Fruit fly (Drosophila melanogaster) whole organism, embryonic: ENCODE measurements around the gene Pka-C3.

Source experiments
- Asciz ChIP-seq: fragments of 200-800 bp; sonication (Bioruptor generic); optimal IDR thresholded peaks from 2 replicates; lab custom pipeline; 2017; ENCODE audit warnings: missing biosample characterization, mild to moderate bottlenecking, missing genetic modification characterization, missing genetic modification reagents
- CG10959 ChIP-seq: fragments of 200-800 bp; sonication (Bioruptor generic); IDR thresholded peaks from 2 replicates; pipeline ENCODE4 v1.3.6; 2022; ENCODE audit warnings: missing biosample characterization, missing genetic modification characterization
- CG11504 ChIP-seq: fragments of 200-800 bp; sonication (Bioruptor generic); optimal IDR thresholded peaks from 3 replicates; lab custom pipeline; 2019; ENCODE audit warnings: missing biosample characterization, mild to moderate bottlenecking, missing genetic modification characterization, moderate library complexity
- CG12659 ChIP-seq: fragments of 200-800 bp; sonication (Bioruptor generic); optimal IDR thresholded peaks from 3 replicates; lab custom pipeline; 2017; ENCODE audit warnings: mild to moderate bottlenecking, missing biosample characterization, missing genetic modification reagents, missing genetic modification characterization
- CG17568 ChIP-seq: fragments of 200-800 bp; sonication (Bioruptor generic); optimal IDR thresholded peaks from 2 replicates; lab custom pipeline; 2018; ENCODE audit warnings: missing biosample characterization, mild to moderate bottlenecking, missing genetic modification characterization, moderate library complexity
- CG17612 ChIP-seq: fragments of 200-800 bp; sonication (Bioruptor generic); IDR thresholded peaks from 2 replicates; pipeline ENCODE4 v1.3.6; 2022; ENCODE audit warnings: missing biosample characterization, missing genetic modification characterization
- CG17829 ChIP-seq: fragments of 200-800 bp; optimal IDR thresholded peaks from 2 replicates; lab custom pipeline; 2019; ENCODE audit warnings: missing biosample characterization, mild to moderate bottlenecking, missing genetic modification characterization, moderate library complexity
- CG18476 ChIP-seq: fragments of 200-800 bp; sonication (Bioruptor generic); optimal IDR thresholded peaks from 2 replicates; lab custom pipeline; 2016; ENCODE audit warnings: missing biosample characterization, mild to moderate bottlenecking, missing genetic modification characterization
- CG2116 ChIP-seq: fragments of 200-800 bp; sonication (Bioruptor generic); optimal IDR thresholded peaks from 3 replicates; lab custom pipeline; 2018; ENCODE audit warnings: missing biosample characterization, mild to moderate bottlenecking, missing genetic modification characterization
- CG3995 ChIP-seq: fragments of 200-800 bp; sonication (Bioruptor generic); optimal IDR thresholded peaks from 3 replicates; lab custom pipeline; 2016; ENCODE audit warnings: missing biosample characterization, missing genetic modification characterization
- CG6813 ChIP-seq: fragments of 200-800 bp; sonication (Bioruptor generic); optimal IDR thresholded peaks from 2 replicates; lab custom pipeline; 2017; ENCODE audit warnings: missing biosample characterization, missing genetic modification characterization, mild to moderate bottlenecking, moderate library complexity, missing genetic modification reagents
- CG7786 ChIP-seq: fragments of 200-800 bp; sonication (Bioruptor generic); optimal IDR thresholded peaks from 2 replicates; lab custom pipeline; 2016; ENCODE audit warnings: missing biosample characterization, missing genetic modification characterization
- CG8281 ChIP-seq: fragments of 200-800 bp; sonication (Bioruptor generic); optimal IDR thresholded peaks from 2 replicates; lab custom pipeline; 2018; ENCODE audit warnings: missing biosample characterization, mild to moderate bottlenecking, missing genetic modification characterization, moderate library complexity
- CG8388 ChIP-seq: fragments of 200-800 bp; sonication (Bioruptor generic); optimal IDR thresholded peaks from 2 replicates; lab custom pipeline; 2019; ENCODE audit warnings: missing biosample characterization, mild to moderate bottlenecking, missing genetic modification characterization, moderate library complexity
- CG8944 ChIP-seq: fragments of 200-800 bp; sonication (Bioruptor generic); optimal IDR thresholded peaks from 3 replicates; lab custom pipeline; 2016; ENCODE audit warnings: missing biosample characterization, missing genetic modification characterization
- CG9609 ChIP-seq: fragments of 200-800 bp; sonication (Bioruptor generic); optimal IDR thresholded peaks from 3 replicates; lab custom pipeline; 2016; ENCODE audit warnings: missing biosample characterization, missing genetic modification characterization
- CG9727 ChIP-seq: fragments of 200-800 bp; sonication (Bioruptor generic); optimal IDR thresholded peaks from 3 replicates; lab custom pipeline; 2017; ENCODE audit warnings: missing biosample characterization, mild to moderate bottlenecking, missing genetic modification characterization
- CoRest ChIP-seq: fragments of 200-800 bp; sonication (Bioruptor generic); optimal IDR thresholded peaks from 3 replicates; lab custom pipeline; 2018; ENCODE audit warnings: missing biosample characterization, mild to moderate bottlenecking, missing genetic modification characterization, moderate library complexity
- Dad ChIP-seq: fragments of 200-800 bp; sonication (Bioruptor generic); optimal IDR thresholded peaks from 3 replicates; lab custom pipeline; 2016; ENCODE audit warnings: missing biosample characterization, missing genetic modification characterization
- Med ChIP-seq: fragments of 200-800 bp; sonication (Bioruptor generic); peaks from one replicate; lab custom pipeline; 2016; ENCODE audit warnings: missing biosample characterization, missing genetic modification characterization, mild to moderate bottlenecking, inconsistent platforms, moderate library complexity
- NC2β ChIP-seq: fragments of 200-800 bp; sonication (Bioruptor generic); optimal IDR thresholded peaks from 2 replicates; lab custom pipeline; 2016; ENCODE audit warnings: missing biosample characterization, missing genetic modification characterization
- Neu2 ChIP-seq: fragments of 200-800 bp; sonication (Bioruptor generic); optimal IDR thresholded peaks from 3 replicates; lab custom pipeline; 2016; ENCODE audit warnings: missing biosample characterization, missing genetic modification characterization, borderline replicate concordance
- Rfx ChIP-seq: fragments of 200-800 bp; sonication (Bioruptor generic); IDR thresholded peaks from 2 replicates; pipeline ENCODE4 v1.3.6; 2022; ENCODE audit warnings: missing biosample characterization, missing genetic modification characterization
- Scr ChIP-seq: fragments of 200-800 bp; sonication (Bioruptor generic); IDR thresholded peaks from 2 replicates; pipeline ENCODE4 v1.3.6; 2022; ENCODE audit warnings: missing biosample characterization, missing genetic modification characterization; ENCODE audit not compliant: partially characterized antibody
- Side ChIP-seq: fragments of 200-800 bp; sonication (Bioruptor generic); optimal IDR thresholded peaks from 2 replicates; lab custom pipeline; 2016; ENCODE audit warnings: missing biosample characterization, missing genetic modification characterization
- Sry-δ ChIP-seq: fragments of 200-800 bp; sonication (Bioruptor generic); optimal IDR thresholded peaks from 2 replicates; lab custom pipeline; 2016; ENCODE audit warnings: missing biosample characterization, missing genetic modification characterization
- TFAM ChIP-seq: fragments of 200-800 bp; sonication (Bioruptor generic); optimal IDR thresholded peaks from 2 replicates; lab custom pipeline; 2017; ENCODE audit warnings: missing biosample characterization, missing genetic modification characterization, inconsistent platforms
- Vsx1 ChIP-seq: fragments of 200-800 bp; sonication (Bioruptor generic); optimal IDR thresholded peaks from 2 replicates; lab custom pipeline; 2017; ENCODE audit warnings: missing biosample characterization, mild to moderate bottlenecking, missing genetic modification characterization, missing genetic modification reagents
- YL-1 ChIP-seq: fragments of 200-800 bp; sonication (Bioruptor generic); optimal IDR thresholded peaks from 3 replicates; lab custom pipeline; 2017; ENCODE audit warnings: missing biosample characterization, mild to moderate bottlenecking, missing genetic modification characterization
- al ChIP-seq: fragments of 200-800 bp; sonication (Bioruptor generic); IDR thresholded peaks from 2 replicates; pipeline ENCODE4 v1.3.6; 2022; ENCODE audit warnings: missing biosample characterization, missing genetic modification characterization
- bcd ChIP-seq: fragments of 200-800 bp; sonication (Bioruptor generic); optimal IDR thresholded peaks from 2 replicates; lab custom pipeline; 2017; ENCODE audit warnings: missing biosample characterization, mild to moderate bottlenecking, missing genetic modification characterization
- bigmax ChIP-seq: fragments of 200-800 bp; sonication (Bioruptor generic); optimal IDR thresholded peaks from 2 replicates; lab custom pipeline; 2018; ENCODE audit warnings: missing biosample characterization, mild to moderate bottlenecking, missing genetic modification characterization
- disco-r ChIP-seq: fragments of 200-800 bp; sonication (Bioruptor generic); optimal IDR thresholded peaks from 2 replicates; lab custom pipeline; 2016; ENCODE audit warnings: missing biosample characterization, missing genetic modification characterization
- eyg ChIP-seq: fragments of 200-800 bp; sonication (Bioruptor generic); optimal IDR thresholded peaks from 3 replicates; lab custom pipeline; 2016; ENCODE audit warnings: missing biosample characterization, missing genetic modification characterization
- fd102C ChIP-seq: fragments of 200-800 bp; sonication (Bioruptor generic); optimal IDR thresholded peaks from 2 replicates; lab custom pipeline; 2018; ENCODE audit warnings: missing biosample characterization, mild to moderate bottlenecking, missing genetic modification characterization, moderate library complexity
- gcm2 ChIP-seq: fragments of 200-800 bp; sonication (Bioruptor generic); optimal IDR thresholded peaks from 2 replicates; lab custom pipeline; 2016; ENCODE audit warnings: missing biosample characterization, missing genetic modification characterization
- gsb ChIP-seq: fragments of 200-800 bp; sonication (Bioruptor generic); IDR thresholded peaks from 2 replicates; pipeline ENCODE4 v1.3.6; 2022; ENCODE audit warnings: missing biosample characterization, missing genetic modification characterization
- hbn ChIP-seq: fragments of 200-800 bp; sonication (Bioruptor generic); IDR thresholded peaks from 2 replicates; pipeline ENCODE4 v1.3.6; 2022; ENCODE audit warnings: missing biosample characterization, missing genetic modification characterization; ENCODE audit not compliant: partially characterized antibody
- kay ChIP-seq: fragments of 200-800 bp; sonication (Bioruptor generic); optimal IDR thresholded peaks from 2 replicates; lab custom pipeline; 2016; ENCODE audit warnings: missing biosample characterization, missing genetic modification characterization
- oc ChIP-seq: fragments of 200-800 bp; sonication (Bioruptor generic); optimal IDR thresholded peaks from 2 replicates; lab custom pipeline; 2018; ENCODE audit warnings: missing biosample characterization, mild to moderate bottlenecking, missing genetic modification characterization, moderate library complexity
- odd ChIP-seq: fragments of 200-800 bp; sonication (Bioruptor generic); optimal IDR thresholded peaks from 2 replicates; lab custom pipeline; 2017; ENCODE audit warnings: missing biosample characterization, mild to moderate bottlenecking, missing genetic modification characterization
- p53 ChIP-seq: fragments of 200-800 bp; sonication (Bioruptor generic); optimal IDR thresholded peaks from 2 replicates; lab custom pipeline; 2016; ENCODE audit warnings: missing biosample characterization, missing genetic modification characterization
- pfk ChIP-seq: fragments of 200-800 bp; sonication (Bioruptor generic); optimal IDR thresholded peaks from 2 replicates; lab custom pipeline; 2018; ENCODE audit warnings: missing biosample characterization, mild to moderate bottlenecking, missing genetic modification characterization, moderate library complexity
- pho ChIP-seq: fragments of 200-800 bp; sonication (Bioruptor generic); optimal IDR thresholded peaks from 2 replicates; lab custom pipeline; 2016; ENCODE audit warnings: missing biosample characterization, missing genetic modification characterization
- ro ChIP-seq: fragments of 200-800 bp; sonication (Bioruptor generic); IDR thresholded peaks from 2 replicates; pipeline ENCODE4 v1.3.6; 2022; ENCODE audit warnings: missing biosample characterization, missing genetic modification characterization
- sc ChIP-seq, 3 experiments: fragments of >200 bp in 2 of 3; fragments of 200-800 bp in 1 of 3; sonication (Bioruptor generic) in 1 of 3; optimal IDR thresholded peaks; 2 replicates in 2 of 3; 3 replicates in 1 of 3; lab custom pipeline; 2017; ENCODE audit warnings: mild to moderate bottlenecking in 1 of 3, missing biosample characterization in 1 of 3, missing genetic modification characterization in 1 of 3, missing genetic modification reagents in 1 of 3
- slbo ChIP-seq: fragments of 200-800 bp; sonication (Bioruptor generic); IDR thresholded peaks from 2 replicates; pipeline ENCODE4 v1.3.6; 2022; ENCODE audit warnings: missing biosample characterization, missing genetic modification characterization
- tio ChIP-seq: fragments of 200-800 bp; sonication (Bioruptor generic); optimal IDR thresholded peaks from 2 replicates; lab custom pipeline; 2017; ENCODE audit warnings: missing biosample characterization, missing genetic modification characterization, inconsistent platforms
- trem ChIP-seq: fragments of 200-800 bp; optimal IDR thresholded peaks from 3 replicates; lab custom pipeline; 2019; ENCODE audit warnings: missing biosample characterization, mild to moderate bottlenecking, missing genetic modification characterization, moderate library complexity
- vvl ChIP-seq: fragments of 200-800 bp; sonication (Bioruptor generic); IDR thresholded peaks from 2 replicates; pipeline ENCODE4 v1.3.6; 2022; ENCODE audit warnings: missing biosample characterization, missing genetic modification characterization

The Pka-C3 gene

dm6 chr3L:15921043-15921621 is 33.5 kb downstream of the Pka-C3 start (continued):
- TF ChIP-seq CG17568 (GFP tag; lab: Kevin White, UChicago) = no peak
- TF ChIP-seq CG3995 = no peak
- TF ChIP-seq CG17829 (tag; lab: Kevin White, UChicago) = no peak
- TF ChIP-seq Med (GFP tag; lab: Kevin White, UChicago) = no peak
- peak; percentile 46 for TF ChIP-seq CG8388 (GFP tag; lab: Kevin White, UChicago)
- 0 out of 2 replicates have a peak, but pooled peaks have one; percentile 25 for TF ChIP-seq Rfx (GFP tag; lab: Robert Waterston, UW)
- no peak for TF ChIP-seq Vsx1 (GFP tag; lab: Kevin White, UChicago)
- no peak for TF ChIP-seq ro (GFP tag; lab: Robert Waterston, UW)
- TF ChIP-seq gcm2 (GFP tag; lab: Kevin White, UChicago) = no peak
- no peak for TF ChIP-seq sc (optimal IDR thresholded peaks at IDR 0.05; lab: Kevin White, UChicago)
- no peak for TF ChIP-seq sc (GFP tag; optimal IDR thresholded peaks at IDR 0.05; lab: Kevin White, UChicago)
- TF ChIP-seq CG12659 (GFP tag; lab: Kevin White, UChicago) = peak; percentile 63
- peak; percentile 2 for TF ChIP-seq CG18476 (GFP tag; lab: Kevin White, UChicago)
- TF ChIP-seq al = no peak
- no peak for TF ChIP-seq CG17612 (GFP tag; lab: Robert Waterston, UW)
- TF ChIP-seq CG2116 (GFP tag; lab: Kevin White, UChicago) = peak; percentile 30
- no peak for TF ChIP-seq NC2β (GFP tag; lab: Kevin White, UChicago)
- TF ChIP-seq Scr = no peak
- TF ChIP-seq disco-r (GFP tag; lab: Kevin White, UChicago) = no peak
- peak; percentile 71 for TF ChIP-seq CG9727 (GFP tag; lab: Kevin White, UChicago)
- no peak for TF ChIP-seq vvl (GFP tag; lab: Robert Waterston, UW)
- TF ChIP-seq CG8944 = no peak
- no peak for TF ChIP-seq oc
- peak; percentile 54 for TF ChIP-seq slbo (GFP tag; lab: Robert Waterston, UW)
- TF ChIP-seq CG6813 (GFP tag; lab: Kevin White, UChicago) = peak; percentile 45
- TF ChIP-seq odd = peak; percentile 2
- TF ChIP-seq trem (tag; lab: Kevin White, UChicago) = no peak
- no peak for TF ChIP-seq TFAM (GFP tag; lab: Kevin White, UChicago)
- peak; percentile 32 for TF ChIP-seq pho (GFP tag; lab: Kevin White, UChicago)
- peak; percentile 8 for TF ChIP-seq CG7786
- TF ChIP-seq Dad (GFP tag; lab: Kevin White, UChicago) = no peak
- TF ChIP-seq YL-1 (GFP tag; lab: Kevin White, UChicago) = no peak
- no peak for TF ChIP-seq bigmax (GFP tag; lab: Kevin White, UChicago)
- no peak for TF ChIP-seq kay (GFP tag; lab: Kevin White, UChicago)
- no peak for TF ChIP-seq p53 (GFP tag; lab: Kevin White, UChicago)
- TF ChIP-seq CG9609 (GFP tag; lab: Kevin White, UChicago) = no peak
- peak; percentile 42 for TF ChIP-seq bcd (GFP tag; lab: Kevin White, UChicago)
- no peak for TF ChIP-seq fd102C (GFP tag; lab: Kevin White, UChicago)
- no peak for TF ChIP-seq hbn
- no peak for TF ChIP-seq Neu2
- peak; percentile 6 for TF ChIP-seq eyg (GFP tag; lab: Kevin White, UChicago)
- peak; percentile 76 for TF ChIP-seq CG11504 (tag; lab: Kevin White, UChicago)
- peak; percentile 64 for TF ChIP-seq CoRest
- no peak for TF ChIP-seq gsb
- TF ChIP-seq pfk = no peak
- TF ChIP-seq tio (GFP tag; lab: Kevin White, UChicago) = peak; percentile 2
- peak; percentile 8 for TF ChIP-seq CG8281 (tag; lab: Kevin White, UChicago)
- no peak for TF ChIP-seq CG10959 (GFP tag; lab: Robert Waterston, UW)
- no peak for TF ChIP-seq Sry-δ (GFP tag; lab: Kevin White, UChicago)
- peak; percentile 5 for TF ChIP-seq Side (GFP tag; lab: Kevin White, UChicago)
- TF ChIP-seq Asciz = peak; percentile 31
